Fruit fly (Drosophila melanogaster) whole organism: ENCODE data around the gene Snx1.

Source experiments
- EcR ChIP-seq, 2 experiments: fragments of >200 bp; optimal IDR thresholded peaks; 2 replicates each; lab custom pipeline; 2017; ENCODE audit warnings: missing biosample characterization in 2 of 2, missing genetic modification characterization in 2 of 2, missing genetic modification reagents in 2 of 2
- usp ChIP-seq: fragments of >200 bp; optimal IDR thresholded peaks from 2 replicates; lab custom pipeline; 2017; ENCODE audit warnings: missing biosample characterization, missing genetic modification characterization, mixed read lengths

- TF ChIP-seq EcR (GFP tag; optimal IDR thresholded peaks at IDR 0.05; lab: Kevin White, UChicago) (no peak), usp (GFP tag; lab: Kevin White, UChicago) (no peak)
These were observed 17.4 kb downstream of the Snx1 start for dm6 chr2L:3466846-3467245.
